Fruit fly (Drosophila melanogaster) whole organism, embryonic: ENCODE measurements around the gene Fum1.

Source experiments
- ATbp ChIP-seq: fragments of 200-800 bp; sonication (Bioruptor generic); optimal IDR thresholded peaks from 2 replicates; lab custom pipeline; 2017; ENCODE audit warnings: missing biosample characterization, mild to moderate bottlenecking, missing genetic modification characterization, missing genetic modification reagents
- Aef1 ChIP-seq: fragments of 200-800 bp; sonication (Bioruptor generic); IDR thresholded peaks from 3 replicates; pipeline ENCODE4 v1.3.6; 2022; ENCODE audit warnings: missing biosample characterization, missing genetic modification characterization
- Awh ChIP-seq: fragments of 200-800 bp; sonication (Bioruptor generic); IDR thresholded peaks from 2 replicates; pipeline ENCODE4, ENCODE4 v1.3.6; 2022; ENCODE audit warnings: missing biosample characterization, missing genetic modification characterization
- BtbVII ChIP-seq: fragments of 200-800 bp; sonication (Bioruptor generic); optimal IDR thresholded peaks from 3 replicates; lab custom pipeline; 2017; ENCODE audit warnings: missing biosample characterization, mild to moderate bottlenecking, missing genetic modification characterization
- CG10147 ChIP-seq: fragments of 200-800 bp; sonication (Bioruptor generic); optimal IDR thresholded peaks from 2 replicates; lab custom pipeline; 2019; ENCODE audit warnings: missing biosample characterization, mild to moderate bottlenecking, missing genetic modification characterization, moderate library complexity
- CG11504 ChIP-seq: fragments of 200-800 bp; sonication (Bioruptor generic); optimal IDR thresholded peaks from 3 replicates; lab custom pipeline; 2019; ENCODE audit warnings: missing biosample characterization, mild to moderate bottlenecking, missing genetic modification characterization, moderate library complexity
- CG12219 ChIP-seq: fragments of 200-800 bp; sonication (Bioruptor generic); optimal IDR thresholded peaks from 3 replicates; lab custom pipeline; 2018; ENCODE audit warnings: missing biosample characterization, mild to moderate bottlenecking, missing genetic modification characterization
- CG12744 ChIP-seq: fragments of 200-800 bp; sonication (Bioruptor generic); optimal IDR thresholded peaks from 2 replicates; lab custom pipeline; 2016; ENCODE audit warnings: missing biosample characterization, missing genetic modification characterization
- CG12942 ChIP-seq: fragments of 200-800 bp; sonication (Bioruptor generic); optimal IDR thresholded peaks from 3 replicates; lab custom pipeline; 2016; ENCODE audit warnings: missing biosample characterization, missing genetic modification characterization
- CG13894 ChIP-seq: fragments of 200-800 bp; sonication (Bioruptor generic); optimal IDR thresholded peaks from 3 replicates; lab custom pipeline; 2018; ENCODE audit warnings: missing biosample characterization, mild to moderate bottlenecking, missing genetic modification characterization, moderate library complexity
- CG1647 ChIP-seq: fragments of 200-800 bp; sonication (Bioruptor generic); optimal IDR thresholded peaks from 3 replicates; lab custom pipeline; 2016; ENCODE audit warnings: missing biosample characterization, missing genetic modification characterization
- CG17912 ChIP-seq: fragments of 200-800 bp; sonication (Bioruptor generic); optimal IDR thresholded peaks from 2 replicates; lab custom pipeline; 2018; ENCODE audit warnings: missing biosample characterization, mild to moderate bottlenecking, missing genetic modification characterization
- CG18764 ChIP-seq: fragments of 200-800 bp; sonication (Bioruptor generic); optimal IDR thresholded peaks from 3 replicates; lab custom pipeline; 2016; ENCODE audit warnings: missing biosample characterization, missing genetic modification characterization
- CG2116 ChIP-seq: fragments of 200-800 bp; sonication (Bioruptor generic); optimal IDR thresholded peaks from 3 replicates; lab custom pipeline; 2018; ENCODE audit warnings: missing biosample characterization, mild to moderate bottlenecking, missing genetic modification characterization
- CG43689 ChIP-seq: fragments of 200-800 bp; sonication (Bioruptor generic); IDR thresholded peaks from 2 replicates; pipeline ENCODE4 v1.3.6; 2022; ENCODE audit warnings: missing biosample characterization, missing genetic modification characterization
- CG7839 ChIP-seq: fragments of 200-800 bp; sonication (Bioruptor generic); optimal IDR thresholded peaks from 3 replicates; lab custom pipeline; 2018; ENCODE audit warnings: missing biosample characterization, mild to moderate bottlenecking, missing genetic modification characterization, moderate library complexity
- CG7987 ChIP-seq: fragments of 200-800 bp; sonication (Bioruptor generic); optimal IDR thresholded peaks from 2 replicates; lab custom pipeline; 2018; ENCODE audit warnings: missing biosample characterization, mild to moderate bottlenecking, missing genetic modification characterization, moderate library complexity
- CG8089 ChIP-seq: fragments of 200-800 bp; sonication (Bioruptor generic); optimal IDR thresholded peaks from 3 replicates; lab custom pipeline; 2016; ENCODE audit warnings: missing biosample characterization, missing genetic modification characterization
- D ChIP-seq, 2 experiments: fragments of 200-800 bp in 1 of 2; fragments of >200 bp in 1 of 2; sonication (Bioruptor generic) in 1 of 2; optimal IDR thresholded peaks; 2 replicates in 1 of 2; 3 replicates in 1 of 2; lab custom pipeline; 2017; ENCODE audit warnings: mild to moderate bottlenecking in 1 of 2, missing biosample characterization in 1 of 2, missing genetic modification characterization in 1 of 2, missing genetic modification reagents in 1 of 2
- Deaf1 ChIP-seq: fragments of 200-800 bp; optimal IDR thresholded peaks from 3 replicates; lab custom pipeline; 2019; ENCODE audit warnings: missing biosample characterization, mild to moderate bottlenecking, missing genetic modification characterization, moderate library complexity
- Dfd ChIP-seq, 2 experiments: fragments of >200 bp; optimal IDR thresholded peaks; 2 replicates each; lab custom pipeline; 2017; ENCODE audit warnings: missing biosample characterization in 2 of 2, missing genetic modification characterization in 2 of 2
- Fer2 ChIP-seq: fragments of 200-800 bp; sonication (Bioruptor generic); optimal IDR thresholded peaks from 2 replicates; lab custom pipeline; 2018; ENCODE audit warnings: missing biosample characterization, mild to moderate bottlenecking, missing genetic modification characterization, moderate library complexity
- Fer3 ChIP-seq: fragments of 200-800 bp; sonication (Bioruptor generic); optimal IDR thresholded peaks from 2 replicates; lab custom pipeline; 2018; ENCODE audit warnings: missing biosample characterization, mild to moderate bottlenecking, missing genetic modification characterization, moderate library complexity
- Hr39 ChIP-seq: fragments of >200 bp; optimal IDR thresholded peaks from 2 replicates; lab custom pipeline; 2017
- MBD-R2 ChIP-seq: fragments of 200-800 bp; sonication (Bioruptor generic); IDR thresholded peaks from 2 replicates; pipeline ENCODE4 v1.3.6; 2022; ENCODE audit warnings: missing biosample characterization, missing genetic modification characterization
- Ravus ChIP-seq: fragments of 200-800 bp; sonication (Bioruptor generic); IDR thresholded peaks from 2 replicates; pipeline ENCODE4 v1.3.6; 2022; ENCODE audit warnings: missing biosample characterization, missing genetic modification characterization
- Rfx ChIP-seq: fragments of 200-800 bp; sonication (Bioruptor generic); IDR thresholded peaks from 2 replicates; pipeline ENCODE4 v1.3.6; 2022; ENCODE audit warnings: missing biosample characterization, missing genetic modification characterization
- Stat92E ChIP-seq, 3 experiments: fragments of >200 bp in 2 of 3; fragments of 200-800 bp in 1 of 3; sonication (Bioruptor generic) in 1 of 3; optimal IDR thresholded peaks; 2 replicates each; lab custom pipeline; 2017 to 2019; ENCODE audit warnings: missing biosample characterization in 3 of 3, missing genetic modification characterization in 3 of 3, mild to moderate bottlenecking in 1 of 3, moderate library complexity in 1 of 3
- Tbp ChIP-seq: fragments of >200 bp; optimal IDR thresholded peaks from 2 replicates; lab custom pipeline; 2018; ENCODE audit warnings: missing biosample characterization, missing genetic modification characterization
- Trl ChIP-seq, 3 experiments: fragments of >200 bp in 2 of 3; fragments of 200-800 bp in 1 of 3; sonication (Bioruptor generic) in 1 of 3; optimal IDR thresholded peaks; 2 replicates in 1 of 3; 3 replicates in 2 of 3; lab custom pipeline; 2016 to 2017; ENCODE audit warnings: missing biosample characterization in 1 of 3, missing genetic modification characterization in 1 of 3
- ac ChIP-seq: fragments of 200-800 bp; sonication (Bioruptor generic); optimal IDR thresholded peaks from 3 replicates; lab custom pipeline; 2017; ENCODE audit warnings: missing biosample characterization, mild to moderate bottlenecking, missing genetic modification characterization
- bcd ChIP-seq: fragments of 200-800 bp; sonication (Bioruptor generic); optimal IDR thresholded peaks from 2 replicates; lab custom pipeline; 2017; ENCODE audit warnings: missing biosample characterization, mild to moderate bottlenecking, missing genetic modification characterization
- cato ChIP-seq: fragments of 200-800 bp; sonication (Bioruptor generic); optimal IDR thresholded peaks from 2 replicates; lab custom pipeline; 2016; ENCODE audit warnings: missing biosample characterization, missing genetic modification characterization, borderline replicate concordance
- chm ChIP-seq: fragments of 200-800 bp; sonication (Bioruptor generic); IDR thresholded peaks from 2 replicates; pipeline ENCODE4 v1.3.6; 2022; ENCODE audit warnings: missing biosample characterization, missing genetic modification characterization
- dpn ChIP-seq, 2 experiments: fragments of 200-800 bp; sonication (Bioruptor generic); optimal IDR thresholded peaks; 3 replicates each; lab custom pipeline; 2016; ENCODE audit warnings: missing biosample characterization in 2 of 2, missing genetic modification characterization in 2 of 2
- ewg ChIP-seq: fragments of 200-800 bp; sonication (Bioruptor generic); optimal IDR thresholded peaks from 3 replicates; lab custom pipeline; 2017; ENCODE audit warnings: mild to moderate bottlenecking, missing biosample characterization, missing genetic modification reagents, missing genetic modification characterization
- eyg ChIP-seq: fragments of 200-800 bp; sonication (Bioruptor generic); optimal IDR thresholded peaks from 3 replicates; lab custom pipeline; 2016; ENCODE audit warnings: missing biosample characterization, missing genetic modification characterization
- klu ChIP-seq: fragments of 200-800 bp; sonication (Bioruptor generic); IDR thresholded peaks from 2 replicates; pipeline ENCODE4 v1.3.6; 2022; ENCODE audit warnings: missing biosample characterization, missing genetic modification characterization
- lbe ChIP-seq: fragments of 200-800 bp; sonication (Bioruptor generic); optimal IDR thresholded peaks from 2 replicates; lab custom pipeline; 2016; ENCODE audit warnings: missing biosample characterization, mild to moderate bottlenecking, missing genetic modification characterization
- nau ChIP-seq: fragments of 200-800 bp; sonication (Bioruptor generic); optimal IDR thresholded peaks from 3 replicates; lab custom pipeline; 2017; ENCODE audit warnings: missing biosample characterization, mild to moderate bottlenecking, missing genetic modification characterization, missing genetic modification reagents
- pita ChIP-seq: fragments of 200-800 bp; sonication (Bioruptor generic); optimal IDR thresholded peaks from 2 replicates; lab custom pipeline; 2017; ENCODE audit warnings: missing biosample characterization, mild to moderate bottlenecking, missing genetic modification characterization
- pzg ChIP-seq: fragments of 200-800 bp; sonication (Bioruptor generic); optimal IDR thresholded peaks from 3 replicates; lab custom pipeline; 2018; ENCODE audit warnings: missing biosample characterization, mild to moderate bottlenecking, missing genetic modification characterization, moderate library complexity
- scrt ChIP-seq: fragments of 200-800 bp; sonication (Bioruptor generic); optimal IDR thresholded peaks from 2 replicates; lab custom pipeline; 2018; ENCODE audit warnings: missing biosample characterization, mild to moderate bottlenecking, missing genetic modification characterization, moderate library complexity
- shn ChIP-seq: fragments of 200-800 bp; sonication (Bioruptor generic); optimal IDR thresholded peaks from 3 replicates; lab custom pipeline; 2016; ENCODE audit warnings: missing biosample characterization, missing genetic modification characterization
- slp2 ChIP-seq: fragments of 200-800 bp; sonication (Bioruptor generic); optimal IDR thresholded peaks from 2 replicates; lab custom pipeline; 2016; ENCODE audit warnings: missing biosample characterization, missing genetic modification characterization
- sug ChIP-seq: fragments of 200-800 bp; optimal IDR thresholded peaks from 2 replicates; lab custom pipeline; 2019; ENCODE audit warnings: missing biosample characterization, mild to moderate bottlenecking, missing genetic modification characterization, moderate library complexity
- z ChIP-seq: fragments of 200-800 bp; sonication (Bioruptor generic); IDR thresholded peaks from 3 replicates; pipeline ENCODE4 v1.3.6; 2022; ENCODE audit warnings: missing biosample characterization, missing genetic modification characterization
- zen2 ChIP-seq: fragments of 200-800 bp; sonication (Bioruptor generic); IDR thresholded peaks from 3 replicates; pipeline ENCODE4 v1.3.6; 2022; ENCODE audit warnings: missing biosample characterization, missing genetic modification characterization; ENCODE audit not compliant: partially characterized antibody
- zf30C ChIP-seq: fragments of 200-800 bp; sonication (Bioruptor generic); optimal IDR thresholded peaks from 3 replicates; lab custom pipeline; 2018; ENCODE audit warnings: missing biosample characterization, mild to moderate bottlenecking, missing genetic modification characterization

Fum1 gene

dm6 chrX:6654198-6654831 is 23.9 kb upstream of the Fum1 start, which contains the start of the genes CG3226 and Cdc7 (continued):
- TF ChIP-seq scrt (peak; percentile 65), CG7987 (GFP tag; lab: Kevin White, UChicago) (peak; percentile 89), Awh (GFP tag; lab: Robert Waterston, UW) (no peak), zf30C (GFP tag; lab: Kevin White, UChicago) (peak; percentile 43), zen2 (GFP tag; lab: Robert Waterston, UW) (no peak), CG1647 (GFP tag; lab: Kevin White, UChicago) (no peak), ewg (GFP tag; lab: Kevin White, UChicago) (peak; percentile 60), CG12219 (peak; percentile 49), slp2 (GFP tag; lab: Kevin White, UChicago) (peak; percentile 19), Stat92E (GFP tag; optimal IDR thresholded peaks at IDR 0.05; lab: Kevin White, UChicago) (no peak), shn (GFP tag; lab: Kevin White, UChicago) (peak; percentile 65), CG11504 (tag; lab: Kevin White, UChicago) (peak; percentile 65), Dfd (GFP tag; optimal IDR thresholded peaks at IDR 0.05; lab: Kevin White, UChicago) (no peak), eyg (GFP tag; lab: Kevin White, UChicago) (peak; percentile 17), Trl (optimal IDR thresholded peaks at IDR 0.05; lab: Kevin White, UChicago) (no peak), Trl (GFP tag; optimal IDR thresholded peaks at IDR 0.05; lab: Kevin White, UChicago) (peak; percentile 35), Fer2 (tag; lab: Kevin White, UChicago) (peak; percentile 67), Deaf1 (tag; lab: Kevin White, UChicago) (no peak), Tbp (GFP tag; lab: Kevin White, UChicago) (no peak), lbe (GFP tag; lab: Kevin White, UChicago) (peak; percentile 23), CG43689 (GFP tag; lab: Robert Waterston, UW) (peak; percentile 32; the same call in 1 of the 2 replicates), z (GFP tag; lab: Robert Waterston, UW) (no peak), D (optimal IDR thresholded peaks at IDR 0.05; lab: Kevin White, UChicago) (no peak), D (GFP tag; optimal IDR thresholded peaks at IDR 0.05; lab: Kevin White, UChicago) (peak; percentile 43), chm (GFP tag; lab: Robert Waterston, UW) (0 out of 2 replicates have a peak, but pooled peaks have one; percentile 55), Rfx (GFP tag; lab: Robert Waterston, UW) (peak; percentile 83), sug (tag; lab: Kevin White, UChicago) (peak; percentile 73), ATbp (GFP tag; lab: Kevin White, UChicago) (peak; percentile 69), CG2116 (peak; percentile 83), klu (GFP tag; lab: Robert Waterston, UW) (no peak), ac (GFP tag; lab: Kevin White, UChicago) (peak; percentile 47), CG8089 (GFP tag; lab: Kevin White, UChicago) (peak; percentile 19), BtbVII (GFP tag; lab: Kevin White, UChicago) (peak; percentile 83), CG17912 (GFP tag; lab: Kevin White, UChicago) (peak; percentile 68), CG12942 (GFP tag; lab: Kevin White, UChicago) (no peak), cato (peak; percentile 43), CG7839 (tag; lab: Kevin White, UChicago) (peak; percentile 68), MBD-R2 (GFP tag; lab: Robert Waterston, UW) (peak; percentile 80), dpn (GFP tag; optimal IDR thresholded peaks at IDR 0.05; lab: Kevin White, UChicago) (peak; percentile 25 to 46), bcd (peak; percentile 83), nau (GFP tag; lab: Kevin White, UChicago) (peak; percentile 86), pita (no peak), Hr39 (lab: Kevin White, UChicago) (no peak), CG12744 (GFP tag; lab: Kevin White, UChicago) (no peak), Fer3 (tag; lab: Kevin White, UChicago) (peak; percentile 75), Ravus (GFP tag; lab: Robert Waterston, UW) (no peak), pzg (peak; percentile 81), CG13894 (tag; lab: Kevin White, UChicago) (peak; percentile 38), CG10147 (peak; percentile 65), CG18764 (GFP tag; lab: Kevin White, UChicago) (peak; percentile 21), Aef1 (GFP tag; lab: Robert Waterston, UW) (no peak)
